Worm (Caenorhabditis elegans): ENCODE data around the gene Y5H2A.1.

ce11 chrV:2294577-2294976, 22.9 kb upstream of the Y5H2A.1 start, which contains the start of gene nhr-226:
- TF ChIP-seq crh-2 (tag; optimal IDR thresholded peaks at IDR 0.05) = no peak
- peak; percentile 46 for TF ChIP-seq fos-1 (tag; optimal IDR thresholded peaks at IDR 0.05)
- TF ChIP-seq dmd-4 (tag; optimal IDR thresholded peaks at IDR 0.05) = no peak
- no peak for TF ChIP-seq lin-11 (tag; optimal IDR thresholded peaks at IDR 0.05)
- TF ChIP-seq skn-1 (tag; optimal IDR thresholded peaks at IDR 0.05) = no peak
- TF ChIP-seq R02D3.7 (tag; optimal IDR thresholded peaks at IDR 0.05) = no peak
- TF ChIP-seq ceh-82 (tag; optimal IDR thresholded peaks at IDR 0.05) = no peak

Measured in whole organism, L2 larva.